Fruit fly (Drosophila melanogaster): ENCODE data around the gene CG14989.

CG14989 gene

dm6 chr3L:4087281-4087680, at the start of gene CG14989:
Gene CG14989 (plus strand): TSS chr3L:4087581.
- TF ChIP-seq CG8944 (GFP tag; optimal IDR thresholded peaks at IDR 0.05) = no peak
- no peak for TF ChIP-seq CG4730 (GFP tag; IDR thresholded peaks at IDR 0.05)
- TF ChIP-seq cato (GFP tag; optimal IDR thresholded peaks at IDR 0.05; ENCODE audit: borderline replicate concordance) = no peak

- TF ChIP-seq Ets97D (GFP tag; optimal IDR thresholded peaks at IDR 0.05) = peak; percentile 25
- TF ChIP-seq sqz (GFP tag; optimal IDR thresholded peaks at IDR 0.05) = no peak
- no peak for TF ChIP-seq NC2β (GFP tag; optimal IDR thresholded peaks at IDR 0.05)
- TF ChIP-seq CG4730 (GFP tag; IDR thresholded peaks at IDR 0.05) = peak; percentile 72
- peak; percentile 72 for TF ChIP-seq cg (GFP tag; optimal IDR thresholded peaks at IDR 0.05)
- peak; percentile 78 for TF ChIP-seq CG11247 (GFP tag; IDR thresholded peaks at IDR 0.05)
- no peak for TF ChIP-seq sens-2 (GFP tag; IDR thresholded peaks at IDR 0.05)
- TF ChIP-seq CoRest (tag; optimal IDR thresholded peaks at IDR 0.05) = peak; percentile 83
- TF ChIP-seq Hey (tag; optimal IDR thresholded peaks at IDR 0.05) = no peak
- 0 out of 2 replicates have a peak, but pooled peaks have one; percentile 14 for TF ChIP-seq Lim3 (GFP tag; IDR thresholded peaks at IDR 0.05)
- TF ChIP-seq CG15269 (tag; optimal IDR thresholded peaks at IDR 0.05) = no peak
- TF ChIP-seq CG33557 (GFP tag; optimal IDR thresholded peaks at IDR 0.05) = no peak
- TF ChIP-seq CG7271 (tag; optimal IDR thresholded peaks at IDR 0.05) = peak; percentile 61
- TF ChIP-seq C15 (GFP tag; IDR thresholded peaks at IDR 0.05) = no peak; the same call in 2 of the 3 replicates
- peak; percentile 44 for TF ChIP-seq BEAF-32 (GFP tag; optimal IDR thresholded peaks at IDR 0.05)
- no peak for TF ChIP-seq en (GFP tag; optimal IDR thresholded peaks at IDR 0.05)
- TF ChIP-seq cad (GFP tag; optimal IDR thresholded peaks at IDR 0.05) = no peak
- peak; percentile 69 for TF ChIP-seq CG17186 (GFP tag; optimal IDR thresholded peaks at IDR 0.05)
- TF ChIP-seq Elba2 (GFP tag; optimal IDR thresholded peaks at IDR 0.05) = peak; percentile 41
- TF ChIP-seq Fer1 (GFP tag; optimal IDR thresholded peaks at IDR 0.05) = no peak
- TF ChIP-seq CG4820 (GFP tag; optimal IDR thresholded peaks at IDR 0.05) = peak; percentile 55
- TF ChIP-seq peb (GFP tag; IDR thresholded peaks at IDR 0.05) = no peak; the same call in 1 of the 2 replicates
- no peak for TF ChIP-seq salm (tag; optimal IDR thresholded peaks at IDR 0.05)
- peak; percentile 85 for TF ChIP-seq Dbx (GFP tag; IDR thresholded peaks at IDR 0.05)
- peak; percentile 80 for TF ChIP-seq ttk (GFP tag; IDR thresholded peaks at IDR 0.05)
- TF ChIP-seq otp (GFP tag; IDR thresholded peaks at IDR 0.05) = no peak
- TF ChIP-seq CG17568 (GFP tag; optimal IDR thresholded peaks at IDR 0.05) = no peak
- TF ChIP-seq fd64A (GFP tag; optimal IDR thresholded peaks at IDR 0.05) = no peak
- no peak for TF ChIP-seq CG2678 (tag; optimal IDR thresholded peaks at IDR 0.05)
- TF ChIP-seq CG17361 (GFP tag; IDR thresholded peaks at IDR 0.05) = no peak; the same call in 2 of the 3 replicates
- TF ChIP-seq Oaz (GFP tag; IDR thresholded peaks at IDR 0.05) = peak; percentile 68
- no peak for TF ChIP-seq CG15601 (tag; optimal IDR thresholded peaks at IDR 0.05)
- TF ChIP-seq chn (GFP tag; optimal IDR thresholded peaks at IDR 0.05) = peak; percentile 29
- TF ChIP-seq ac (GFP tag; optimal IDR thresholded peaks at IDR 0.05) = no peak
- peak; percentile 48 for TF ChIP-seq CG17385 (GFP tag; optimal IDR thresholded peaks at IDR 0.05)
- TF ChIP-seq Mrtf (GFP tag; IDR thresholded peaks at IDR 0.05) = peak; percentile 63; the same call in 2 of the 3 replicates
- TF ChIP-seq CG5245 (GFP tag; optimal IDR thresholded peaks at IDR 0.05) = peak; percentile 24
- TF ChIP-seq ERR (GFP tag; optimal IDR thresholded peaks at IDR 0.05) = no peak
- TF ChIP-seq trh (GFP tag; optimal IDR thresholded peaks at IDR 0.05) = peak; percentile 29
- peak; percentile 27 for TF ChIP-seq pnt (GFP tag; optimal IDR thresholded peaks at IDR 0.05)
- peak; percentile 36 for TF ChIP-seq Sry-β (GFP tag; optimal IDR thresholded peaks at IDR 0.05)
- TF ChIP-seq PHDP (tag; optimal IDR thresholded peaks at IDR 0.05) = no peak
- peak; percentile 51 for TF ChIP-seq Ets65A (GFP tag)
- TF ChIP-seq btn (GFP tag; optimal IDR thresholded peaks at IDR 0.05) = no peak
- TF ChIP-seq zfh1 (GFP tag; IDR thresholded peaks at IDR 0.05) = peak; percentile 82; the same call in 2 of the 3 replicates
- TF ChIP-seq H15 (GFP tag; IDR thresholded peaks at IDR 0.05) = peak; percentile 64
- TF ChIP-seq CG6175 (GFP tag; IDR thresholded peaks at IDR 0.05) = peak; percentile 70; the same call in 2 of the 3 replicates
These were observed 47.0 kb upstream of the CG14989 start, which contains the start of the genes CG11593 and Rcd5 for dm6 chr3L:4040247-4040925. Gene CG11593 (minus strand): TSS chr3L:4040482. Gene Rcd5 (plus strand): TSS chr3L:4040529.

Data from whole organism, embryonic.